Worm (Caenorhabditis elegans) whole organism, L1 larva: ENCODE measurements around the gene R193.2.

ENCODE experiments used
- C04F5.9 ChIP-seq: sonication (generic microtip); optimal IDR thresholded peaks from 2 replicates; lab custom pipeline; 2016; ENCODE audit warnings: missing genetic modification characterization, missing compliant biosample characterization
- C16A3.4 ChIP-seq: fragments of 150-350 bp; optimal IDR thresholded peaks from 2 replicates; lab custom pipeline; 2014; ENCODE audit warnings: missing biosample characterization, missing genetic modification characterization
- F16B12.6 ChIP-seq: fragments of 150-350 bp; optimal IDR thresholded peaks from 2 replicates; lab custom pipeline; 2014; ENCODE audit warnings: missing biosample characterization, missing genetic modification characterization
- aha-1 ChIP-seq: fragments of 150-350 bp; optimal IDR thresholded peaks from 2 replicates; lab custom pipeline; 2014; ENCODE audit warnings: missing biosample characterization, missing genetic modification characterization
- alr-1 ChIP-seq: fragments of 200-800 bp; sonication (Bioruptor generic); optimal IDR thresholded peaks from 2 replicates; lab custom pipeline; 2018; ENCODE audit warnings: borderline replicate concordance, mild to moderate bottlenecking, missing genetic modification characterization, missing compliant biosample characterization
- aly-2 ChIP-seq: fragments of 150-350 bp; optimal IDR thresholded peaks from 2 replicates; lab custom pipeline; 2014; ENCODE audit warnings: missing biosample characterization, missing genetic modification characterization
- blmp-1 ChIP-seq: fragments of 150-350 bp; optimal IDR thresholded peaks from 2 replicates; lab custom pipeline; 2014; ENCODE audit warnings: missing biosample characterization, missing genetic modification characterization
- ceh-8 ChIP-seq: fragments of 200-800 bp; sonication (Bioruptor generic); optimal IDR thresholded peaks from 2 replicates; lab custom pipeline; 2018; ENCODE audit warnings: mild to moderate bottlenecking, missing genetic modification characterization, moderate library complexity, missing compliant biosample characterization
- ceh-88 ChIP-seq: fragments of 200-800 bp; sonication (Bioruptor generic); IDR thresholded peaks from 2 replicates; pipeline ENCODE4 v1.3.6; 2022; ENCODE audit warnings: missing genetic modification characterization, missing compliant biosample characterization
- ces-1 ChIP-seq: fragments of 150-350 bp; optimal IDR thresholded peaks from 2 replicates; lab custom pipeline; 2014; ENCODE audit warnings: missing biosample characterization, missing genetic modification reagents, missing genetic modification characterization
- dsc-1 ChIP-seq: sonication (generic microtip); optimal IDR thresholded peaks from 2 replicates; lab custom pipeline; 2016; ENCODE audit warnings: mild to moderate bottlenecking, missing genetic modification characterization, missing compliant biosample characterization
- egl-13 ChIP-seq: sonication (generic microtip); optimal IDR thresholded peaks from 2 replicates; lab custom pipeline; 2016; ENCODE audit warnings: missing genotype, missing genetic modification reagents, missing genetic modification characterization, missing compliant biosample characterization
- egl-27 ChIP-seq, 2 experiments: fragments of 150-350 bp in 1 of 2; sonication (generic microtip); optimal IDR thresholded peaks; 3 replicates each; lab custom pipeline; 2017 to 2018; ENCODE audit warnings: missing biosample characterization in 2 of 2, missing genetic modification characterization in 2 of 2, missing genetic modification reagents in 2 of 2
- elt-2 ChIP-seq: sonication (generic microtip); optimal IDR thresholded peaks from 2 replicates; lab custom pipeline; 2016; ENCODE audit warnings: missing genetic modification characterization, mild to moderate bottlenecking, inconsistent platforms, missing compliant biosample characterization, missing genetic modification reagents
- elt-3 ChIP-seq, 6 experiments: fragments of 150-350 bp in 1 of 6; sonication (generic microtip); optimal IDR thresholded peaks; 2 replicates each; lab custom pipeline; 2017 to 2018; ENCODE audit warnings: missing biosample characterization in 6 of 6, missing genetic modification characterization in 6 of 6, inconsistent platforms in 1 of 6
- ets-5 ChIP-seq: fragments of 200-800 bp; sonication (Bioruptor generic); IDR thresholded peaks from 2 replicates; pipeline ENCODE4 v1.3.6; 2022; ENCODE audit warnings: missing genetic modification characterization, missing compliant biosample characterization
- fkh-8 ChIP-seq: sonication (generic microtip); optimal IDR thresholded peaks from 2 replicates; lab custom pipeline; 2016; ENCODE audit warnings: mild to moderate bottlenecking, missing genetic modification characterization, missing compliant biosample characterization
- grh-1 ChIP-seq: fragments of 200-800 bp; sonication (Bioruptor generic); IDR thresholded peaks from 2 replicates; pipeline ENCODE4 v1.3.6; 2022; ENCODE audit warnings: missing genetic modification reagents, missing genetic modification characterization, missing compliant biosample characterization
- hlh-4 ChIP-seq: sonication (generic microtip); optimal IDR thresholded peaks from 2 replicates; lab custom pipeline; 2016; ENCODE audit warnings: mild to moderate bottlenecking, missing genetic modification characterization, missing compliant biosample characterization
- hpl-2 ChIP-seq: fragments of 150-350 bp; optimal IDR thresholded peaks from 2 replicates; lab custom pipeline; 2014; ENCODE audit warnings: missing biosample characterization, missing genetic modification reagents, missing genetic modification characterization
- jun-1 ChIP-seq: fragments of 150-350 bp; optimal IDR thresholded peaks from 2 replicates; lab custom pipeline; 2014; ENCODE audit warnings: missing biosample characterization, missing genetic modification reagents, missing genetic modification characterization
- lin-13 ChIP-seq: fragments of 150-350 bp; optimal IDR thresholded peaks from 2 replicates; lab custom pipeline; 2014; ENCODE audit warnings: missing biosample characterization, missing genetic modification reagents, missing genetic modification characterization
- lin-14 ChIP-seq: fragments of 200-800 bp; sonication (Bioruptor generic); optimal IDR thresholded peaks from 2 replicates; lab custom pipeline; 2018; ENCODE audit warnings: mild to moderate bottlenecking, missing genetic modification characterization, moderate library complexity, missing compliant biosample characterization
- lin-35 ChIP-seq, 2 experiments: fragments of 150-350 bp; optimal IDR thresholded peaks; 2 replicates each; lab custom pipeline; 2014; ENCODE audit warnings: missing biosample characterization in 2 of 2, missing genetic modification characterization in 2 of 2, missing genetic modification reagents in 2 of 2
- lir-3 ChIP-seq: sonication (generic microtip); optimal IDR thresholded peaks from 2 replicates; lab custom pipeline; 2016; ENCODE audit warnings: mild to moderate bottlenecking, missing genetic modification characterization, moderate library complexity, missing compliant biosample characterization; ENCODE audit not compliant: poor library complexity
- lsy-2 ChIP-seq, 2 experiments: fragments of 150-350 bp; optimal IDR thresholded peaks; 2 replicates each; lab custom pipeline; 2014; ENCODE audit warnings: missing biosample characterization in 2 of 2, missing genetic modification characterization in 2 of 2
- mef-2 ChIP-seq: fragments of 150-350 bp; optimal IDR thresholded peaks from 2 replicates; lab custom pipeline; 2014; ENCODE audit warnings: missing biosample characterization, missing genetic modification characterization
- nhr-12 ChIP-seq: sonication (generic microtip); optimal IDR thresholded peaks from 2 replicates; lab custom pipeline; 2017; ENCODE audit warnings: missing biosample characterization, missing genetic modification characterization
- nhr-237 ChIP-seq: fragments of 150-350 bp; optimal IDR thresholded peaks from 2 replicates; lab custom pipeline; 2014; ENCODE audit warnings: missing biosample characterization, missing genetic modification characterization
- nhr-28 ChIP-seq: fragments of 150-350 bp; optimal IDR thresholded peaks from 2 replicates; lab custom pipeline; 2014; ENCODE audit warnings: missing biosample characterization, missing genetic modification characterization
- nhr-47 ChIP-seq: sonication (generic microtip); optimal IDR thresholded peaks from 2 replicates; lab custom pipeline; 2016; ENCODE audit warnings: mild to moderate bottlenecking, missing genetic modification characterization, moderate library complexity, missing compliant biosample characterization
- nhr-71 ChIP-seq: sonication (generic microtip); optimal IDR thresholded peaks from 2 replicates; lab custom pipeline; 2016; ENCODE audit warnings: mild to moderate bottlenecking, missing genetic modification characterization, moderate library complexity, missing compliant biosample characterization
- nhr-84 ChIP-seq: sonication (generic microtip); optimal IDR thresholded peaks from 2 replicates; lab custom pipeline; 2017; ENCODE audit warnings: missing biosample characterization, missing genetic modification characterization
- nhr-85 ChIP-seq: sonication (generic microtip); peaks from one replicate; lab custom pipeline; 2016; ENCODE audit warnings: missing genetic modification characterization, inconsistent platforms, missing compliant biosample characterization
- nhr-90 ChIP-seq: sonication (generic microtip); optimal IDR thresholded peaks from 2 replicates; lab custom pipeline; 2016; ENCODE audit warnings: mild to moderate bottlenecking, missing genetic modification characterization, missing compliant biosample characterization; ENCODE audit not compliant: poor library complexity
- pag-3 ChIP-seq: sonication (generic microtip); optimal IDR thresholded peaks from 2 replicates; lab custom pipeline; 2017; ENCODE audit warnings: missing genetic modification characterization, mild to moderate bottlenecking, missing compliant biosample characterization, antibody characterized with exemption, borderline replicate concordance; ENCODE audit not compliant: insufficient read depth
- pqm-1 ChIP-seq: sonication (generic microtip); optimal IDR thresholded peaks from 3 replicates; lab custom pipeline; 2017; ENCODE audit warnings: missing biosample characterization, missing genetic modification characterization
- rnt-1 ChIP-seq: sonication (generic microtip); optimal IDR thresholded peaks from 2 replicates; lab custom pipeline; 2016; ENCODE audit warnings: mild to moderate bottlenecking, missing genetic modification characterization, moderate library complexity, missing compliant biosample characterization
- snpc-4 ChIP-seq: fragments of 150-350 bp; optimal IDR thresholded peaks from 2 replicates; lab custom pipeline; 2014; ENCODE audit warnings: missing biosample characterization, missing genetic modification characterization
- snu-23 ChIP-seq: sonication (generic microtip); optimal IDR thresholded peaks from 2 replicates; lab custom pipeline; 2016; ENCODE audit warnings: missing genetic modification characterization, missing compliant biosample characterization
- sox-4 ChIP-seq: sonication (generic microtip); optimal IDR thresholded peaks from 2 replicates; lab custom pipeline; 2016; ENCODE audit warnings: missing genetic modification characterization, missing compliant biosample characterization
- sptf-1 ChIP-seq: fragments of 150-350 bp; optimal IDR thresholded peaks from 2 replicates; lab custom pipeline; 2014; ENCODE audit warnings: missing biosample characterization, missing genetic modification characterization
- swsn-7 ChIP-seq: sonication (generic microtip); optimal IDR thresholded peaks from 2 replicates; lab custom pipeline; 2016; ENCODE audit warnings: missing genetic modification characterization, missing compliant biosample characterization
- tbx-2 ChIP-seq: sonication (generic microtip); optimal IDR thresholded peaks from 2 replicates; lab custom pipeline; 2016; ENCODE audit warnings: missing genetic modification characterization, missing compliant biosample characterization
- tlp-1 ChIP-seq: fragments of 150-350 bp; optimal IDR thresholded peaks from 2 replicates; lab custom pipeline; 2014; ENCODE audit warnings: missing biosample characterization, missing genetic modification characterization
- unc-30 ChIP-seq: sonication (generic microtip); optimal IDR thresholded peaks from 2 replicates; lab custom pipeline; 2017; ENCODE audit warnings: missing biosample characterization, missing genetic modification characterization
- unc-62 ChIP-seq: fragments of 150-350 bp; optimal IDR thresholded peaks from 2 replicates; lab custom pipeline; 2014; ENCODE audit warnings: missing biosample characterization, missing genetic modification reagents, missing genetic modification characterization
- unc-86 ChIP-seq: sonication (generic microtip); optimal IDR thresholded peaks from 2 replicates; lab custom pipeline; 2016; ENCODE audit warnings: missing genetic modification characterization, missing compliant biosample characterization
- zip-4 ChIP-seq: fragments of 200-800 bp; sonication (Bioruptor generic); optimal IDR thresholded peaks from 2 replicates; lab custom pipeline; 2018; ENCODE audit warnings: mild to moderate bottlenecking, missing genetic modification characterization, moderate library complexity, missing compliant biosample characterization
- ztf-4 ChIP-seq: fragments of 150-350 bp; optimal IDR thresholded peaks from 2 replicates; lab custom pipeline; 2014; ENCODE audit warnings: missing biosample characterization, missing genetic modification characterization

The R193.2 gene

ce11 chrX:1123471-1123870, 24.9 kb downstream of the R193.2 start:
- TF ChIP-seq nhr-71 (tag; lab: Kevin White, UChicago) = peak; percentile 9
- peak; percentile 41 for TF ChIP-seq snu-23 (GFP tag; lab: Kevin White, UChicago)
- no peak for TF ChIP-seq ces-1 (GFP tag; lab: Kevin White, UChicago)
- no peak for TF ChIP-seq aly-2 (tag; lab: Kevin White, UChicago)
- TF ChIP-seq lin-35 (GFP tag; optimal IDR thresholded peaks at IDR 0.05; lab: Kevin White, UChicago) = peak in 1 of 2 experiments; percentile 17
- peak; percentile 58 for TF ChIP-seq blmp-1 (tag; lab: Kevin White, UChicago)
- peak; percentile 36 for TF ChIP-seq lin-14 (GFP tag; lab: Kevin White, UChicago)
- TF ChIP-seq nhr-85 (tag; lab: Kevin White, UChicago) = peak; percentile 76
- TF ChIP-seq, all 84 proteins: peak for 6

ce11 chrX:1122198-1122597, 26.2 kb downstream of the R193.2 start:
- no peak for TF ChIP-seq grh-1 (GFP tag; lab: Robert Waterston, UW)
- no peak for TF ChIP-seq zip-4 (GFP tag; lab: Kevin White, UChicago)
- TF ChIP-seq hpl-2 (GFP tag; lab: Kevin White, UChicago) = no peak
- no peak for TF ChIP-seq alr-1 (tag; lab: Kevin White, UChicago)
- no peak for TF ChIP-seq lin-13 (GFP tag; lab: Kevin White, UChicago)
- peak in 1 of 2 experiments; percentile 64 for TF ChIP-seq lsy-2 (tag; optimal IDR thresholded peaks at IDR 0.05; lab: Kevin White, UChicago)
- no peak for TF ChIP-seq egl-27 (tag; optimal IDR thresholded peaks at IDR 0.05; lab: Kevin White, UChicago)
- no peak for TF ChIP-seq swsn-7 (tag; lab: Kevin White, UChicago)
- peak; percentile 66 for TF ChIP-seq nhr-71 (tag; lab: Kevin White, UChicago)
- TF ChIP-seq pqm-1 = no peak
- TF ChIP-seq elt-2 (tag; lab: Kevin White, UChicago) = no peak
- peak; percentile 58 for TF ChIP-seq C16A3.4 (tag; lab: Kevin White, UChicago)
- no peak for TF ChIP-seq unc-30
- no peak for TF ChIP-seq mef-2 (tag; lab: Kevin White, UChicago)
- TF ChIP-seq nhr-28 (tag; lab: Kevin White, UChicago) = no peak
- TF ChIP-seq sptf-1 (tag; lab: Kevin White, UChicago) = no peak
- TF ChIP-seq blmp-1 (tag; lab: Kevin White, UChicago) = peak; percentile 55
- TF ChIP-seq nhr-12 (tag; lab: Kevin White, UChicago) = no peak
- TF ChIP-seq jun-1 (tag; lab: Kevin White, UChicago) = no peak
- TF ChIP-seq F16B12.6 (tag; lab: Kevin White, UChicago) = no peak
- no peak for TF ChIP-seq ztf-4 (tag; lab: Kevin White, UChicago)
- TF ChIP-seq aly-2 (tag; lab: Kevin White, UChicago) = no peak
- no peak for TF ChIP-seq unc-86
- peak in 1 of 6 experiments; percentile 55 for TF ChIP-seq elt-3 (tag; optimal IDR thresholded peaks at IDR 0.05; lab: Kevin White, UChicago)
- TF ChIP-seq aha-1 (tag; lab: Kevin White, UChicago) = no peak
- peak; percentile 77 for TF ChIP-seq nhr-85 (tag; lab: Kevin White, UChicago)
- TF ChIP-seq egl-13 (tag; lab: Kevin White, UChicago) = no peak
- TF ChIP-seq tbx-2 (tag; lab: Kevin White, UChicago) = no peak
- peak in 1 of 2 experiments; percentile 41 for TF ChIP-seq lin-35 (GFP tag; optimal IDR thresholded peaks at IDR 0.05; lab: Kevin White, UChicago)
- TF ChIP-seq ceh-8 (GFP tag; lab: Kevin White, UChicago) = no peak
- TF ChIP-seq ets-5 = no peak
- TF ChIP-seq snu-23 (GFP tag; lab: Kevin White, UChicago) = peak; percentile 68
- TF ChIP-seq rnt-1 = peak; percentile 59
- TF ChIP-seq lir-3 (tag; lab: Kevin White, UChicago) = peak; percentile 30
- TF ChIP-seq nhr-84 (tag; lab: Kevin White, UChicago) = no peak
- TF ChIP-seq dsc-1 = no peak
- no peak for TF ChIP-seq nhr-90
- TF ChIP-seq C04F5.9 (tag; lab: Kevin White, UChicago) = no peak
- TF ChIP-seq snpc-4 = no peak
- TF ChIP-seq lin-14 (GFP tag; lab: Kevin White, UChicago) = peak; percentile 88
- peak; percentile 61 for TF ChIP-seq pag-3 (tag; lab: Kevin White, UChicago)
- no peak for TF ChIP-seq tlp-1 (tag; lab: Kevin White, UChicago)
- no peak for TF ChIP-seq sox-4
- no peak for TF ChIP-seq fkh-8 (tag; lab: Kevin White, UChicago)
- no peak for TF ChIP-seq unc-62 (GFP tag; lab: Kevin White, UChicago)
- no peak for TF ChIP-seq nhr-237 (tag; lab: Kevin White, UChicago)
- no peak for TF ChIP-seq ceh-88 (GFP tag; lab: Robert Waterston, UW)
- no peak for TF ChIP-seq nhr-47 (tag; lab: Kevin White, UChicago)
- no peak for TF ChIP-seq hlh-4 (tag; lab: Kevin White, UChicago)
